Worm (Caenorhabditis elegans): ENCODE results near the gene C15B12.3.

- no peak for TF ChIP-seq F37D6.2 (tag; optimal IDR thresholded peaks at IDR 0.05)
- no peak for TF ChIP-seq lin-39 (tag; optimal IDR thresholded peaks at IDR 0.05)
- TF ChIP-seq daf-12 (tag; optimal IDR thresholded peaks at IDR 0.05): no peak
- TF ChIP-seq lin-15B (tag; optimal IDR thresholded peaks at IDR 0.05): no peak
- no peak for TF ChIP-seq jun-1 (tag; optimal IDR thresholded peaks at IDR 0.05)
- no peak for TF ChIP-seq nhr-77 (tag; optimal IDR thresholded peaks at IDR 0.05)
- TF ChIP-seq ztf-11 (tag; optimal IDR thresholded peaks at IDR 0.05): no peak
- TF ChIP-seq ceh-62 (tag; optimal IDR thresholded peaks at IDR 0.05): no peak
- TF ChIP-seq lin-1 (GFP tag; IDR thresholded peaks at IDR 0.05): no peak
- TF ChIP-seq F10B5.3 (tag; optimal IDR thresholded peaks at IDR 0.05): no peak
- TF ChIP-seq nhr-28 (tag; optimal IDR thresholded peaks at IDR 0.05): no peak
- TF ChIP-seq ctbp-1 (GFP tag; IDR thresholded peaks at IDR 0.05): no peak
- no peak for TF ChIP-seq pqm-1 (tag; optimal IDR thresholded peaks at IDR 0.05)
Observed at ce11 chrX:6511985-6512384, 44.6 kb upstream of the C15B12.3 start, which contains the start of gene ttr-35.

All from whole organism, L4 larva.